Worm (Caenorhabditis elegans): ENCODE data around the gene H04M03.3.

Gene H04M03.3

DNA sequence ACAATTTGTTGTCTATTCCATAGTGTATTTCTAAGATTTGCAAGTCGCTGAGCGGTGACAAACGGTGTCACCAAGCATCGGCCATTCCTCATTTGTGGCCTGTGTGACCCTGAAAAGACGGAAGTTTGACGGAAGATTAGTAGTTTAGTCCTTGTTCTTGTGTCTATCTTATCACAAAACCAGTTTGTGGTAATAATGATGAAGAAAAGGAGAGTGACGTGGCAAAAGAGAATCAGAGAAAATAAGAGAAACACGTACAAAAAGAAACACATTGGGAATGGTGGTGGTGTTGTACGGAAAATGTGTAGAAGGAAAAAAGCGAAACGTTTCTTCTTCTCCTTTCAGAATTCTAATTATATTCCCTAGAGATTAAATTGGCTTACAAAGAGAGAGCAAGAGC is 47.8 kb downstream of the H04M03.3 start, which contains the start of gene mcu-1:
Gene mcu-1, minus strand, starts transcription at position 109 of the 400 bp plus-strand sequence.
- no peak for TF ChIP-seq unc-62 (GFP tag; optimal IDR thresholded peaks at IDR 0.05)

DNA sequence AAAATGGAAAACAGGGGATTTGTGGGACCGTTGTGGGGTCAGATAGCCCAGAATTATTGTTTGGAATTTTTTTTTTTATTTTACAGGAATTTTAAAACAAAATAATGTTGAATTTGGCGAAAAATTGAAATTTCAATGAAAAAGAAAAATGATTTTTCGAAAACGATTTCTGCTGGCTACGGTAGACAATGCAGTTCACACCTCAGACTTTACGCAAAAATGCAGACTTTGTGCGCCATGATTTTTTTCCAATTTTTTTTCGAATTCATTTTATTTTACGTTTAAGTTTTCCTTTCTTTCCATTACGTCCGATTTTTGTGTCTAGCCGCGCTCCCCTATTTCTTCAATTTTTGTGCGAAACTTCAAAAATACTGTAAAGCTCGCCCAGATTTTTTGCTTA is 48.5 kb downstream of the H04M03.3 start:
- TF ChIP-seq unc-62 (GFP tag; optimal IDR thresholded peaks at IDR 0.05) = no peak

DNA sequence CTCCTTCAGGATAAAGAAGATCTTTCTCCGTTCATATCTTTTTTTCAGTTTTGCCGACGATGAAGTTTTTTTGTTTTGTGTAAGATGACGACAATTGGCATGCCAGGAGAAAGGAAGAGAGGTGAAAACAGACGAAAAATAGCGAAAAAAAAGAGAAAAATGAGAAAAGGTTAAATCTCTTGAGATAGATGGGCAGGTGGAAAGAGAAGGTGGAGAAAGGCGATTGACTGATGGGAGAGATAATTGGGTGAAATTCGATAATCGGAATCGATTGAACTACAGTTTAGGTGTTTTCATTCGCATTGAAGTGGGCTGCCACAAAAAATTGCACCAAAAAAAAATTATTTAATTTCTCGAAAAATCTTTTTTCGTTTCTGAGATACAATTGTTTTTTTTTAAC is 49.2 kb downstream of the H04M03.3 start:
- no peak for TF ChIP-seq unc-62 (GFP tag; optimal IDR thresholded peaks at IDR 0.05)

DNA sequence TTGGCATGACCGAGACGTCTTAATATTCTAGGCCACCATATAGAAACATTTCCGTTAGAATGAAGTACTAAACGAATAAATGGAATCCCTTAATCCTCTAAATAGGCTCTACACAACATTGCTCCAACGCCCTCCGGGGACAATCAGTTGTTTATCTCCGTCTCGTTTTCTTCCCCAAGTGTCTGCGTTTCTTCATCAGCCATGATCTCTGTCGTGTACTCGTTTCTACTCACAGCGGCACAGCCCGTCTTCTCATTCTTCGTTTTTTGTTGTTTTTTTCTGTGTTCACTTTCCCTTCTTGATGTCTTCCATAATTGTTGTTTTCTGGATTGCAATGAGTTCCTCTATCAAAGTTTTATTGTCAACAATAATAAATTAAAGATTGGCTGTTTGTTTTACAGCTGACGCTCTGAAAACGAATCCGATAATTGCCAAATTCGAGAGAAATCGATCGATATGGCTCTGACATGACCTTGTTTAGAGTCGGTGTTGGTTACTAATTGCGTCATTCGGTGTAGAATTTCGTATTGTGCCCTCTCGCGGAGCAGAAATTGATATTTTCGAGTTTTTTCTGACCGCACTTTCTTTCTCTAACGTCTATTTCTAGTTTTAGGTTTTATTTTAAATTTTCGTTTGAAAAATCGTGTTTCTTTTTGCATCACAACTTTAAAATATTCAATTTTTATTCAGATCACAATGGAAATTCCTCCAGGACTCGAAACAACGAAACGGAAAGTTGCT is 50.0 kb downstream of the H04M03.3 start, which contains the start of gene pfkb-1.2:
Gene pfkb-1.2, plus strand, starts transcription at position 691 of the 741 bp plus-strand sequence.
- TF ChIP-seq unc-62 (GFP tag; optimal IDR thresholded peaks at IDR 0.05) = no peak
